Worm (Caenorhabditis elegans) whole organism, L3 larva: ENCODE data around the gene tbb-2.

ENCODE experiments used
- R02D3.7 ChIP-seq: fragments of 150-350 bp; optimal IDR thresholded peaks from 2 replicates; lab custom pipeline; 2014; ENCODE audit warnings: missing biosample characterization, missing genetic modification characterization
- ZK546.5 ChIP-seq: sonication (generic microtip); optimal IDR thresholded peaks from 2 replicates; lab custom pipeline; 2017; ENCODE audit warnings: missing biosample characterization, missing genetic modification characterization
- aly-2 ChIP-seq: fragments of 150-350 bp; optimal IDR thresholded peaks from 2 replicates; lab custom pipeline; 2014; ENCODE audit warnings: missing biosample characterization, missing genetic modification characterization
- ama-1 ChIP-seq: fragments of 150-350 bp; optimal IDR thresholded peaks from 2 replicates; lab custom pipeline; 2018
- ceh-16 ChIP-seq: sonication (generic microtip); optimal IDR thresholded peaks from 2 replicates; lab custom pipeline; 2017; ENCODE audit warnings: missing biosample characterization, missing genetic modification characterization
- ceh-28 ChIP-seq: fragments of 150-350 bp; optimal IDR thresholded peaks from 2 replicates; lab custom pipeline; 2014; ENCODE audit warnings: missing biosample characterization, missing genetic modification reagents, missing genetic modification characterization
- ceh-82 ChIP-seq: fragments of 150-350 bp; optimal IDR thresholded peaks from 2 replicates; lab custom pipeline; 2014; ENCODE audit warnings: missing biosample characterization, missing genetic modification characterization
- ceh-9 ChIP-seq: sonication (generic microtip); optimal IDR thresholded peaks from 2 replicates; lab custom pipeline; 2018; ENCODE audit warnings: missing biosample characterization, missing genetic modification characterization
- daf-12 ChIP-seq: fragments of 150-350 bp; optimal IDR thresholded peaks from 2 replicates; lab custom pipeline; 2014; ENCODE audit warnings: missing biosample characterization, missing genetic modification reagents, missing genetic modification characterization
- egl-27 ChIP-seq: sonication (generic microtip); optimal IDR thresholded peaks from 4 replicates; lab custom pipeline; 2017; ENCODE audit warnings: missing biosample characterization, missing genetic modification reagents, missing genetic modification characterization
- egl-5 ChIP-seq: fragments of 150-350 bp; optimal IDR thresholded peaks from 2 replicates; lab custom pipeline; 2017; ENCODE audit warnings: missing biosample characterization, missing genetic modification reagents, missing genetic modification characterization, inconsistent platforms
- elt-1 ChIP-seq: fragments of 150-350 bp; optimal IDR thresholded peaks from 2 replicates; lab custom pipeline; 2014; ENCODE audit warnings: missing biosample characterization, missing genetic modification characterization
- elt-2 ChIP-seq: sonication (generic microtip); optimal IDR thresholded peaks from 2 replicates; lab custom pipeline; 2016; ENCODE audit warnings: missing genetic modification reagents, mild to moderate bottlenecking, missing genetic modification characterization, missing compliant biosample characterization
- elt-3 ChIP-seq, 3 experiments: fragments of 150-350 bp in 1 of 3; sonication (generic microtip) in 2 of 3; optimal IDR thresholded peaks; 2 replicates in 2 of 3; 4 replicates in 1 of 3; lab custom pipeline; 2014 to 2017; ENCODE audit warnings: missing biosample characterization in 3 of 3, missing genetic modification characterization in 3 of 3
- eor-1 ChIP-seq, 2 experiments: fragments of 150-350 bp; optimal IDR thresholded peaks; 2 replicates each; lab custom pipeline; 2014 to 2018; ENCODE audit warnings: missing biosample characterization in 2 of 2, missing genetic modification characterization in 2 of 2
- fkh-10 ChIP-seq: sonication (generic microtip); optimal IDR thresholded peaks from 2 replicates; lab custom pipeline; 2017; ENCODE audit warnings: missing biosample characterization, missing genetic modification reagents, missing genetic modification characterization
- fkh-2 ChIP-seq: fragments of 150-350 bp; optimal IDR thresholded peaks from 2 replicates; lab custom pipeline; 2014; ENCODE audit warnings: missing biosample characterization, missing genetic modification reagents, missing genetic modification characterization
- fos-1 ChIP-seq: fragments of 150-350 bp; optimal IDR thresholded peaks from 2 replicates; lab custom pipeline; 2014; ENCODE audit warnings: missing biosample characterization, missing genetic modification characterization
- hmg-11 ChIP-seq: sonication (generic microtip); optimal IDR thresholded peaks from 2 replicates; lab custom pipeline; 2016; ENCODE audit warnings: missing genetic modification characterization, missing compliant biosample characterization
- jun-1 ChIP-seq: fragments of 150-350 bp; optimal IDR thresholded peaks from 2 replicates; lab custom pipeline; 2014; ENCODE audit warnings: missing biosample characterization, missing genetic modification reagents, missing genetic modification characterization
- lin-15B ChIP-seq: fragments of 150-350 bp; optimal IDR thresholded peaks from 2 replicates; lab custom pipeline; 2014; ENCODE audit warnings: missing biosample characterization, missing genetic modification characterization
- lin-39 ChIP-seq: fragments of 150-350 bp; optimal IDR thresholded peaks from 2 replicates; lab custom pipeline; 2018; ENCODE audit warnings: missing biosample characterization, missing genetic modification reagents, missing genetic modification characterization
- lsy-12 ChIP-seq: sonication (generic microtip); optimal IDR thresholded peaks from 2 replicates; lab custom pipeline; 2016; ENCODE audit warnings: mild to moderate bottlenecking, missing genetic modification characterization, missing compliant biosample characterization
- mdl-1 ChIP-seq: fragments of 150-350 bp; optimal IDR thresholded peaks from 2 replicates; lab custom pipeline; 2014; ENCODE audit warnings: missing biosample characterization, missing genetic modification characterization
- mml-1 ChIP-seq: fragments of 150-350 bp; sonication (generic microtip); optimal IDR thresholded peaks from 3 replicates; lab custom pipeline; 2014; ENCODE audit warnings: missing biosample characterization, missing genetic modification characterization
- nfya-1 ChIP-seq: sonication (generic microtip); optimal IDR thresholded peaks from 2 replicates; lab custom pipeline; 2017; ENCODE audit warnings: missing genetic modification characterization, mild to moderate bottlenecking, missing compliant biosample characterization, antibody characterized with exemption, moderate library complexity; ENCODE audit not compliant: insufficient read depth
- nhr-11 ChIP-seq: fragments of 150-350 bp; optimal IDR thresholded peaks from 2 replicates; lab custom pipeline; 2014; ENCODE audit warnings: missing biosample characterization, missing genetic modification characterization
- nhr-12 ChIP-seq: fragments of 150-350 bp; optimal IDR thresholded peaks from 2 replicates; lab custom pipeline; 2014; ENCODE audit warnings: missing biosample characterization, missing genetic modification characterization
- nhr-23 ChIP-seq: fragments of 150-350 bp; optimal IDR thresholded peaks from 2 replicates; lab custom pipeline; 2014; ENCODE audit warnings: missing biosample characterization, missing genetic modification reagents, missing genetic modification characterization
- nhr-237 ChIP-seq: fragments of 150-350 bp; optimal IDR thresholded peaks from 2 replicates; lab custom pipeline; 2014; ENCODE audit warnings: missing biosample characterization, missing genetic modification characterization
- nhr-25 ChIP-seq: sonication (generic microtip); optimal IDR thresholded peaks from 2 replicates; lab custom pipeline; 2017; ENCODE audit warnings: missing biosample characterization, missing genetic modification characterization
- nhr-28 ChIP-seq: fragments of 150-350 bp; optimal IDR thresholded peaks from 2 replicates; lab custom pipeline; 2014; ENCODE audit warnings: missing biosample characterization, missing genetic modification characterization
- nhr-43 ChIP-seq: sonication (generic microtip); optimal IDR thresholded peaks from 2 replicates; lab custom pipeline; 2016; ENCODE audit warnings: mild to moderate bottlenecking, missing genetic modification characterization, missing compliant biosample characterization; ENCODE audit not compliant: poor library complexity, severe bottlenecking
- nhr-67 ChIP-seq: fragments of 150-350 bp; optimal IDR thresholded peaks from 2 replicates; lab custom pipeline; 2014; ENCODE audit warnings: missing biosample characterization, missing genetic modification characterization
- nhr-76 ChIP-seq: fragments of 150-350 bp; sonication (generic microtip); optimal IDR thresholded peaks from 5 replicates; lab custom pipeline; 2014; ENCODE audit warnings: missing biosample characterization, missing genetic modification characterization
- nhr-77 ChIP-seq: fragments of 150-350 bp; optimal IDR thresholded peaks from 2 replicates; lab custom pipeline; 2014; ENCODE audit warnings: missing biosample characterization, missing genetic modification characterization
- pha-4 ChIP-seq: fragments of 150-350 bp; optimal IDR thresholded peaks from 2 replicates; lab custom pipeline; 2014; ENCODE audit warnings: missing biosample characterization, missing genetic modification reagents, missing genetic modification characterization
- pqm-1 ChIP-seq: fragments of 150-350 bp; optimal IDR thresholded peaks from 2 replicates; lab custom pipeline; 2017; ENCODE audit warnings: missing biosample characterization, missing genetic modification characterization, inconsistent platforms
- sea-2 ChIP-seq: fragments of 150-350 bp; sonication (generic microtip); optimal IDR thresholded peaks from 4 replicates; lab custom pipeline; 2014; ENCODE audit warnings: missing biosample characterization, missing genetic modification reagents, missing genetic modification characterization
- skn-1 ChIP-seq: fragments of 150-350 bp; optimal IDR thresholded peaks from 2 replicates; lab custom pipeline; 2014; ENCODE audit warnings: missing biosample characterization, missing genetic modification characterization
- snpc-4 ChIP-seq: fragments of 150-350 bp; optimal IDR thresholded peaks from 2 replicates; lab custom pipeline; 2014; ENCODE audit warnings: missing biosample characterization, missing genetic modification characterization
- tbx-2 ChIP-seq: sonication (generic microtip); optimal IDR thresholded peaks from 2 replicates; lab custom pipeline; 2016; ENCODE audit warnings: mild to moderate bottlenecking, missing genetic modification characterization, missing compliant biosample characterization
- unc-39 ChIP-seq: sonication (generic microtip); optimal IDR thresholded peaks from 4 replicates; lab custom pipeline; 2017; ENCODE audit warnings: missing biosample characterization, missing genetic modification characterization
- unc-62 ChIP-seq: fragments of 150-350 bp; sonication (generic microtip); optimal IDR thresholded peaks from 4 replicates; lab custom pipeline; 2014; ENCODE audit warnings: missing biosample characterization, missing genetic modification reagents, missing genetic modification characterization
- zag-1 ChIP-seq: fragments of 150-350 bp; optimal IDR thresholded peaks from 2 replicates; lab custom pipeline; 2014; ENCODE audit warnings: missing biosample characterization, missing genetic modification characterization
- ztf-11 ChIP-seq: fragments of 150-350 bp; optimal IDR thresholded peaks from 2 replicates; lab custom pipeline; 2014; ENCODE audit warnings: missing biosample characterization, missing genetic modification characterization
- ztf-4 ChIP-seq: fragments of 150-350 bp; optimal IDR thresholded peaks from 2 replicates; lab custom pipeline; 2014; ENCODE audit warnings: missing biosample characterization, missing genetic modification characterization

Gene tbb-2

ce11 chrIII:4015382-4015986 is 1.9 kb downstream of the tbb-2 start:
- peak; percentile 57 for TF ChIP-seq nhr-23 (tag; lab: Kevin White, UChicago)
- peak; percentile 60 for TF ChIP-seq pha-4 (tag; lab: Kevin White, UChicago)
- no peak for TF ChIP-seq fkh-2 (tag; lab: Kevin White, UChicago)
- TF ChIP-seq pqm-1 (tag; lab: Kevin White, UChicago) = no peak
- no peak for TF ChIP-seq snpc-4 (tag; lab: Kevin White, UChicago)
- TF ChIP-seq lin-15B (tag; lab: Kevin White, UChicago) = no peak
- TF ChIP-seq mml-1 (tag; lab: Kevin White, UChicago) = no peak
- TF ChIP-seq lin-39 (tag; lab: Kevin White, UChicago) = no peak
- TF ChIP-seq ceh-28 (tag; lab: Kevin White, UChicago) = peak; percentile 40
- TF ChIP-seq ama-1 (lab: Kevin White, UChicago) = peak; percentile 72
- no peak for TF ChIP-seq nhr-11 (tag; lab: Kevin White, UChicago)
- TF ChIP-seq elt-2 (tag; lab: Kevin White, UChicago) = peak; percentile 7
- TF ChIP-seq eor-1 (tag; optimal IDR thresholded peaks at IDR 0.05; lab: Kevin White, UChicago) = no peak
- no peak for TF ChIP-seq elt-1 (tag; lab: Kevin White, UChicago)
- TF ChIP-seq egl-5 (tag; lab: Kevin White, UChicago) = no peak
- no peak for TF ChIP-seq ZK546.5 (tag; lab: Kevin White, UChicago)
- TF ChIP-seq elt-3 (tag; optimal IDR thresholded peaks at IDR 0.05; lab: Kevin White, UChicago) = no peak
- TF ChIP-seq nhr-67 (tag; lab: Kevin White, UChicago) = no peak
- TF ChIP-seq hmg-11 = no peak
- TF ChIP-seq unc-39 (tag; lab: Kevin White, UChicago) = no peak
- TF ChIP-seq ztf-11 (tag; lab: Kevin White, UChicago) = no peak
- TF ChIP-seq aly-2 (tag; lab: Kevin White, UChicago) = peak; percentile 90
- peak; percentile 52 for TF ChIP-seq nhr-43 (tag; lab: Kevin White, UChicago)
- TF ChIP-seq nhr-12 (tag; lab: Kevin White, UChicago) = no peak
- TF ChIP-seq fos-1 = no peak
- no peak for TF ChIP-seq nhr-77 (tag; lab: Kevin White, UChicago)
- TF ChIP-seq lsy-12 (tag; lab: Kevin White, UChicago) = peak; percentile 26
- no peak for TF ChIP-seq daf-12 (tag; lab: Kevin White, UChicago)
- peak; percentile 33 for TF ChIP-seq ceh-82
- TF ChIP-seq ztf-4 (tag; lab: Kevin White, UChicago) = peak; percentile 57
- peak; percentile 10 for TF ChIP-seq egl-27 (tag; lab: Kevin White, UChicago)
- TF ChIP-seq nhr-237 (tag; lab: Kevin White, UChicago) = no peak
- no peak for TF ChIP-seq ceh-16 (tag; lab: Kevin White, UChicago)
- TF ChIP-seq zag-1 (tag; lab: Kevin White, UChicago) = no peak
- TF ChIP-seq nfya-1 (tag; lab: Kevin White, UChicago) = no peak
- TF ChIP-seq nhr-28 (tag; lab: Kevin White, UChicago) = no peak
- no peak for TF ChIP-seq skn-1
- TF ChIP-seq unc-62 (GFP tag; lab: Kevin White, UChicago) = no peak
- no peak for TF ChIP-seq ceh-9 (tag; lab: Kevin White, UChicago)
- no peak for TF ChIP-seq R02D3.7 (tag; lab: Kevin White, UChicago)
- no peak for TF ChIP-seq mdl-1 (tag; lab: Kevin White, UChicago)
- TF ChIP-seq nhr-76 (tag; lab: Kevin White, UChicago) = no peak
- TF ChIP-seq jun-1 (tag; lab: Kevin White, UChicago) = peak; percentile 48
- no peak for TF ChIP-seq fkh-10 (GFP tag; lab: Kevin White, UChicago)
- TF ChIP-seq tbx-2 (tag; lab: Kevin White, UChicago) = peak; percentile 17
- TF ChIP-seq nhr-25 (tag; lab: Kevin White, UChicago) = no peak
- no peak for TF ChIP-seq sea-2
- TF ChIP-seq, all 47 proteins: peak for 13
